Fruit fly (Drosophila melanogaster) whole organism, adult: ENCODE measurements around the gene CG15465.

Experiments used
- CG11617 ChIP-seq: fragments of 200-800 bp; sonication (Bioruptor generic); optimal IDR thresholded peaks from 2 replicates; lab custom pipeline; 2017; ENCODE audit warnings: mild to moderate bottlenecking, missing biosample characterization, missing genetic modification reagents, missing genetic modification characterization
- CG12768 ChIP-seq: fragments of 200-800 bp; sonication (Bioruptor generic); optimal IDR thresholded peaks from 2 replicates; lab custom pipeline; 2017; ENCODE audit warnings: missing biosample characterization, missing genetic modification characterization, mild to moderate bottlenecking, moderate library complexity, missing genetic modification reagents
- CG14711 ChIP-seq: fragments of 200-800 bp; sonication (Bioruptor generic); optimal IDR thresholded peaks from 2 replicates; lab custom pipeline; 2018; ENCODE audit warnings: missing biosample characterization, mild to moderate bottlenecking, missing genetic modification characterization, moderate library complexity
- CG5204 ChIP-seq: fragments of 200-800 bp; sonication (Bioruptor generic); optimal IDR thresholded peaks from 2 replicates; lab custom pipeline; 2016; ENCODE audit warnings: missing biosample characterization, missing genetic modification characterization
- CG7045 ChIP-seq: fragments of 200-800 bp; sonication (Bioruptor generic); optimal IDR thresholded peaks from 2 replicates; lab custom pipeline; 2017; ENCODE audit warnings: missing biosample characterization, mild to moderate bottlenecking, missing genetic modification characterization
- CG7101 ChIP-seq: fragments of 200-800 bp; sonication (Bioruptor generic); optimal IDR thresholded peaks from 2 replicates; lab custom pipeline; 2018; ENCODE audit warnings: missing biosample characterization, mild to moderate bottlenecking, missing genetic modification characterization, moderate library complexity
- Crg-1 ChIP-seq: fragments of 200-800 bp; sonication (Bioruptor generic); optimal IDR thresholded peaks from 2 replicates; lab custom pipeline; 2016; ENCODE audit warnings: missing biosample characterization, missing genetic modification characterization
- Hr96 ChIP-seq: fragments of 200-800 bp; sonication (Bioruptor generic); optimal IDR thresholded peaks from 2 replicates; lab custom pipeline; 2016; ENCODE audit warnings: missing biosample characterization, missing genetic modification characterization
- Mnt ChIP-seq: fragments of 200-800 bp; sonication (Bioruptor generic); optimal IDR thresholded peaks from 2 replicates; lab custom pipeline; 2016; ENCODE audit warnings: missing biosample characterization, mild to moderate bottlenecking, missing genetic modification characterization
- cic ChIP-seq: fragments of 200-800 bp; sonication (Bioruptor generic); optimal IDR thresholded peaks from 2 replicates; lab custom pipeline; 2017; ENCODE audit warnings: missing biosample characterization, mild to moderate bottlenecking, missing genetic modification characterization, moderate library complexity
- kay ChIP-seq: fragments of 200-800 bp; sonication (Bioruptor generic); peaks from one replicate; lab custom pipeline; 2016; ENCODE audit warnings: missing biosample characterization, missing genetic modification characterization, borderline replicate concordance
- pad ChIP-seq: fragments of 200-800 bp; sonication (Bioruptor generic); optimal IDR thresholded peaks from 3 replicates; lab custom pipeline; 2017; ENCODE audit warnings: missing biosample characterization, missing genetic modification characterization, mild to moderate bottlenecking, moderate library complexity, missing genetic modification reagents
- tj ChIP-seq: fragments of 200-800 bp; sonication (Bioruptor generic); optimal IDR thresholded peaks from 3 replicates; lab custom pipeline; 2017; ENCODE audit warnings: missing biosample characterization, mild to moderate bottlenecking, missing genetic modification characterization, moderate library complexity
- toe ChIP-seq: fragments of 200-800 bp; sonication (Bioruptor generic); optimal IDR thresholded peaks from 2 replicates; lab custom pipeline; 2016; ENCODE audit warnings: missing biosample characterization, missing genetic modification characterization

DNA sequence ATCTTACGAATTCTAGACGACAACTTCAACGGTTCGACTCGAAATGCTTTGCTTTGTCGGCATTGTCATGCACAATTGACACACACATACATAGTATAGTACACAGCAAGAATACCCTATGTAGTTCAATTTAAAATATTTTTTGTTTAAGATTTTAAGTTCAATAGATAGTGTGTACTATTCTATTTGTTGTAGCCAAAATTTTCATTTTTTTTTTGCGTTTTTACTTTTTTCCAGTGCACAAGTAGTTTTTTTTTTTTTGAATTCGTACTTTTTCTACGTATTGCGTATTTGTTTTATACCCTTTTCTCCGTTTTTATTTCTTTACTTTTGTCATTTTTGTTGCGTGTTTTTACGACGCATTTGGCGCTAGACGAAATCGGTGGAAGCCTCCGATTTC is 23.6 kb upstream of the CG15465 start:
- TF ChIP-seq Mnt (GFP tag; lab: Kevin White, UChicago) (no peak), toe (GFP tag; lab: Kevin White, UChicago) (no peak), CG7101 (no peak), Crg-1 (GFP tag; lab: Kevin White, UChicago) (no peak), kay (GFP tag; lab: Kevin White, UChicago) (no peak), CG14711 (tag; lab: Kevin White, UChicago) (peak; percentile 11), CG5204 (GFP tag; lab: Kevin White, UChicago) (no peak), tj (no peak), cic (GFP tag; lab: Kevin White, UChicago) (no peak), CG11617 (GFP tag; lab: Kevin White, UChicago) (no peak), pad (GFP tag; lab: Kevin White, UChicago) (no peak), CG12768 (GFP tag; lab: Kevin White, UChicago) (no peak), CG7045 (GFP tag; lab: Kevin White, UChicago) (no peak), Hr96 (GFP tag; lab: Kevin White, UChicago) (no peak)
